Worm (Caenorhabditis elegans) whole organism, young adult: ENCODE measurements around the gene Y57A10A.27.

Experiments
- F23B12.7 ChIP-seq: sonication (generic microtip); optimal IDR thresholded peaks from 2 replicates; lab custom pipeline; 2017; ENCODE audit warnings: missing genetic modification characterization, mild to moderate bottlenecking, missing compliant biosample characterization, antibody characterized with exemption, moderate library complexity; ENCODE audit not compliant: insufficient read depth
- Y95B8A.8 ChIP-seq: fragments of 200-800 bp; sonication (Bioruptor generic); IDR thresholded peaks from 2 replicates; pipeline ENCODE4 v1.3.6; 2022; ENCODE audit warnings: missing genetic modification reagents, missing genetic modification characterization, missing compliant biosample characterization
- sea-2 ChIP-seq: fragments of 200-800 bp; sonication (Bioruptor generic); IDR thresholded peaks from 2 replicates; pipeline ENCODE4 v1.3.6; 2022; ENCODE audit warnings: missing genetic modification characterization, missing compliant biosample characterization
- ztf-25 ChIP-seq: fragments of 200-800 bp; sonication (Bioruptor generic); IDR thresholded peaks from 2 replicates; pipeline ENCODE4 v1.3.6; 2022; ENCODE audit warnings: missing genetic modification reagents, missing genetic modification characterization, missing compliant biosample characterization

DNA sequence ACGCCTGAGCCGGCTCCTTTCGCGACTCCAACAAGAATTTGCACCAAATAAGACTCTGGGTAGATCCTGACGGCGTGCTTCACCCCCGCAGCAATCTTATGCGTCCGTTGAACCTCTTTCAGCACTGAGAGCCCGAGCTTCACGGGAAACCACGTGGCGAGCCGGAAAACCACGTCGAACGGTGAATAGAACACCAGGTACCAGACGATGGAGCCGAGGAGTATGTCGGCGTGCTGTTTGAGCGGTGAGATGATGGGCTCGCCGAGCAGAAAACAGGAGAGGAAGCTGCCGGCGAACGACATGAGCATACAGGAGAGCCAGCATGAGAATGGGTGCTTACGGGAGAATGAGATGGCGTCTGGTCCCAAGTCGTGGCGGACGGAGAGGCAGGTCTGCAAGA, 3.8 kb upstream of the Y57A10A.27 start:
- TF ChIP-seq F23B12.7 (tag; lab: Kevin White, UChicago), result no peak
- TF ChIP-seq Y95B8A.8 (GFP tag; lab: Robert Waterston, UW), result no peak
- TF ChIP-seq ztf-25 (GFP tag; lab: Robert Waterston, UW), result no peak
- no peak for TF ChIP-seq sea-2 (GFP tag; lab: Robert Waterston, UW)
